Worm (Caenorhabditis elegans): Measurements from ENCODE around the gene C47E8.11.
A peak's percentile ranks its signal among the peaks of the same experiment; 100 is the strongest.

Gene C47E8.11

ce11 chrV:14650631-14651030, 37.8 kb upstream of the C47E8.11 start:
- no peak for TF ChIP-seq C34F6.9 (tag; optimal IDR thresholded peaks at IDR 0.05)
- TF ChIP-seq aly-2 (tag; optimal IDR thresholded peaks at IDR 0.05) = no peak
- no peak for TF ChIP-seq unc-55 (GFP tag; optimal IDR thresholded peaks at IDR 0.05)
- no peak for TF ChIP-seq mab-5 (tag; optimal IDR thresholded peaks at IDR 0.05)

- no peak for TF ChIP-seq ama-1 (optimal IDR thresholded peaks at IDR 0.05)
- TF ChIP-seq peb-1 (tag; optimal IDR thresholded peaks at IDR 0.05) = no peak
- TF ChIP-seq nhr-25 (tag; optimal IDR thresholded peaks at IDR 0.05) = peak; percentile 47
- peak; percentile 29 for TF ChIP-seq blmp-1 (tag; optimal IDR thresholded peaks at IDR 0.05; ENCODE audit: insufficient read depth)
Observed at ce11 chrV:14655689-14656088, 32.7 kb upstream of the C47E8.11 start.

- TF ChIP-seq dmd-4 (tag; optimal IDR thresholded peaks at IDR 0.05) = no peak
- TF ChIP-seq nhr-11 (tag; optimal IDR thresholded peaks at IDR 0.05) = no peak
- no peak for TF ChIP-seq skn-1 (tag; optimal IDR thresholded peaks at IDR 0.05)
- no peak for TF ChIP-seq ztf-4 (tag; optimal IDR thresholded peaks at IDR 0.05)
- peak; percentile 11 for TF ChIP-seq nhr-25 (tag; optimal IDR thresholded peaks at IDR 0.05)
- no peak for TF ChIP-seq lin-13 (GFP tag; optimal IDR thresholded peaks at IDR 0.05)
- no peak for TF ChIP-seq ZK546.5 (tag; optimal IDR thresholded peaks at IDR 0.05)
- TF ChIP-seq sma-9 (GFP tag; optimal IDR thresholded peaks at IDR 0.05) = peak; percentile 20
- no peak for TF ChIP-seq sma-9 (tag; optimal IDR thresholded peaks at IDR 0.05)
- no peak for TF ChIP-seq fos-1 (tag; optimal IDR thresholded peaks at IDR 0.05)
- no peak for TF ChIP-seq elt-3 (tag; optimal IDR thresholded peaks at IDR 0.05)
- TF ChIP-seq unc-55 (GFP tag; optimal IDR thresholded peaks at IDR 0.05) = no peak
- no peak for TF ChIP-seq ama-1 (optimal IDR thresholded peaks at IDR 0.05)
- TF ChIP-seq sma-3 (GFP tag; optimal IDR thresholded peaks at IDR 0.05) = no peak
- TF ChIP-seq nhr-10 (tag; optimal IDR thresholded peaks at IDR 0.05) = no peak
- TF ChIP-seq nhr-77 (tag; optimal IDR thresholded peaks at IDR 0.05) = no peak
- TF ChIP-seq blmp-1 (tag; optimal IDR thresholded peaks at IDR 0.05; ENCODE audit: insufficient read depth) = no peak
- no peak for TF ChIP-seq ztf-11 (tag; optimal IDR thresholded peaks at IDR 0.05)
- TF ChIP-seq ceh-82 (tag; optimal IDR thresholded peaks at IDR 0.05) = no peak
- no peak for TF ChIP-seq crh-2 (tag; optimal IDR thresholded peaks at IDR 0.05)
- no peak for TF ChIP-seq mdl-1 (tag; optimal IDR thresholded peaks at IDR 0.05)
- TF ChIP-seq gmeb-1 (tag; optimal IDR thresholded peaks at IDR 0.05) = peak; percentile 35
- no peak for TF ChIP-seq lin-11 (tag; optimal IDR thresholded peaks at IDR 0.05)
Observed at ce11 chrV:14656970-14657369, 31.4 kb upstream of the C47E8.11 start.

- TF ChIP-seq nhr-6 (tag; optimal IDR thresholded peaks at IDR 0.05) (no peak), sma-9 (GFP tag; optimal IDR thresholded peaks at IDR 0.05) (peak; percentile 32), sma-9 (tag; optimal IDR thresholded peaks at IDR 0.05) (no peak), nhr-21 (tag; optimal IDR thresholded peaks at IDR 0.05) (peak; percentile 8), fos-1 (tag; optimal IDR thresholded peaks at IDR 0.05) (peak; percentile 4)
Observed at ce11 chrV:14658131-14658530, 30.3 kb upstream of the C47E8.11 start, which contains the start of gene slc-25A29. Gene slc-25A29, minus strand, starts transcription at chrV:14658175.

ce11 chrV:14659595-14659994, 28.8 kb upstream of the C47E8.11 start:
- TF ChIP-seq ceh-82 (tag; optimal IDR thresholded peaks at IDR 0.05) (no peak), F13H6.1 (tag; optimal IDR thresholded peaks at IDR 0.05) (no peak), skn-1 (tag; optimal IDR thresholded peaks at IDR 0.05) (no peak), nhr-10 (tag; optimal IDR thresholded peaks at IDR 0.05) (no peak), nhr-25 (tag; optimal IDR thresholded peaks at IDR 0.05) (no peak), R02D3.7 (tag; optimal IDR thresholded peaks at IDR 0.05) (no peak), mab-5 (tag; optimal IDR thresholded peaks at IDR 0.05) (no peak), ztf-1 (GFP tag; conservative IDR thresholded peaks at IDR 0.05) (no peak), sma-9 (GFP tag; optimal IDR thresholded peaks at IDR 0.05) (no peak), sma-9 (tag; optimal IDR thresholded peaks at IDR 0.05) (no peak)

- TF ChIP-seq sma-9 (GFP tag; optimal IDR thresholded peaks at IDR 0.05) (peak; percentile 92), sma-9 (tag; optimal IDR thresholded peaks at IDR 0.05) (no peak), nhr-11 (tag; optimal IDR thresholded peaks at IDR 0.05) (no peak), nhr-21 (tag; optimal IDR thresholded peaks at IDR 0.05) (peak; percentile 95), nhr-129 (tag; optimal IDR thresholded peaks at IDR 0.05) (peak; percentile 57), blmp-1 (tag; optimal IDR thresholded peaks at IDR 0.05; ENCODE audit: insufficient read depth) (peak; percentile 92), elt-1 (tag; optimal IDR thresholded peaks at IDR 0.05) (no peak), nhr-25 (tag; optimal IDR thresholded peaks at IDR 0.05) (peak; percentile 93), gmeb-1 (tag; optimal IDR thresholded peaks at IDR 0.05) (peak; percentile 53), unc-39 (tag; optimal IDR thresholded peaks at IDR 0.05) (no peak), mab-5 (tag; optimal IDR thresholded peaks at IDR 0.05) (peak; percentile 82), sem-4 (tag; optimal IDR thresholded peaks at IDR 0.05) (no peak), nhr-77 (tag; optimal IDR thresholded peaks at IDR 0.05) (no peak), F13H6.1 (tag; optimal IDR thresholded peaks at IDR 0.05) (peak; percentile 11), egl-27 (tag; optimal IDR thresholded peaks at IDR 0.05) (peak; percentile 29), sma-3 (GFP tag; optimal IDR thresholded peaks at IDR 0.05) (peak; percentile 85), fos-1 (tag; optimal IDR thresholded peaks at IDR 0.05) (peak; percentile 11), mdl-1 (tag; optimal IDR thresholded peaks at IDR 0.05) (peak; percentile 65 to 68), aly-2 (tag; optimal IDR thresholded peaks at IDR 0.05) (no peak)
Observed at ce11 chrV:14660608-14661355, 27.6 kb upstream of the C47E8.11 start, which contains the start of gene srh-17. Gene srh-17, plus strand, starts transcription at chrV:14661305.
